Worm (Caenorhabditis elegans) whole organism, L3 larva: ENCODE measurements around the gene pigb-1.

Experiments
- ama-1 ChIP-seq: fragments of 150-350 bp; optimal IDR thresholded peaks from 2 replicates; lab custom pipeline; 2018
- daf-12 ChIP-seq: fragments of 150-350 bp; optimal IDR thresholded peaks from 2 replicates; lab custom pipeline; 2014; ENCODE audit warnings: missing biosample characterization, missing genetic modification reagents, missing genetic modification characterization
- elt-2 ChIP-seq: sonication (generic microtip); optimal IDR thresholded peaks from 2 replicates; lab custom pipeline; 2016; ENCODE audit warnings: missing genetic modification reagents, mild to moderate bottlenecking, missing genetic modification characterization, missing compliant biosample characterization
- nhr-11 ChIP-seq: fragments of 150-350 bp; optimal IDR thresholded peaks from 2 replicates; lab custom pipeline; 2014; ENCODE audit warnings: missing biosample characterization, missing genetic modification characterization
- nhr-25 ChIP-seq: sonication (generic microtip); optimal IDR thresholded peaks from 2 replicates; lab custom pipeline; 2017; ENCODE audit warnings: missing biosample characterization, missing genetic modification characterization
- nhr-43 ChIP-seq: sonication (generic microtip); optimal IDR thresholded peaks from 2 replicates; lab custom pipeline; 2016; ENCODE audit warnings: mild to moderate bottlenecking, missing genetic modification characterization, missing compliant biosample characterization; ENCODE audit not compliant: poor library complexity, severe bottlenecking
- pha-4 ChIP-seq: fragments of 150-350 bp; optimal IDR thresholded peaks from 2 replicates; lab custom pipeline; 2014; ENCODE audit warnings: missing biosample characterization, missing genetic modification reagents, missing genetic modification characterization
- unc-62 ChIP-seq: fragments of 150-350 bp; sonication (generic microtip); optimal IDR thresholded peaks from 4 replicates; lab custom pipeline; 2014; ENCODE audit warnings: missing biosample characterization, missing genetic modification reagents, missing genetic modification characterization
- zag-1 ChIP-seq: fragments of 150-350 bp; optimal IDR thresholded peaks from 2 replicates; lab custom pipeline; 2014; ENCODE audit warnings: missing biosample characterization, missing genetic modification characterization

ce11 chrII:5020513-5021081 is 27.7 kb upstream of the pigb-1 start:
- TF ChIP-seq nhr-11 (tag; lab: Kevin White, UChicago) (no peak), elt-2 (tag; lab: Kevin White, UChicago) (peak; percentile 88), ama-1 (lab: Kevin White, UChicago) (no peak), zag-1 (no peak), nhr-25 (no peak), nhr-43 (tag; lab: Kevin White, UChicago) (no peak), unc-62 (GFP tag; lab: Kevin White, UChicago) (no peak), daf-12 (tag; lab: Kevin White, UChicago) (no peak), pha-4 (peak; percentile 33)
